Fruit fly (Drosophila melanogaster): ENCODE results near the gene CG43349.
A peak's percentile ranks its signal among the peaks of the same experiment; 100 is the strongest.

The CG43349 gene

dm6 chr2L:1150554-1150953, 49.5 kb upstream of the CG43349 start, which contains the start of the genes Tfb4 and Vps29 (continued):
- TF ChIP-seq sd (tag; optimal IDR thresholded peaks at IDR 0.05), result no peak
- TF ChIP-seq CG11398 (GFP tag; optimal IDR thresholded peaks at IDR 0.05), result peak; percentile 25
- TF ChIP-seq CG3065 (GFP tag; optimal IDR thresholded peaks at IDR 0.05), result peak; percentile 18
- TF ChIP-seq CG7928 (GFP tag; optimal IDR thresholded peaks at IDR 0.05), result no peak
- TF ChIP-seq CG6254 (GFP tag; optimal IDR thresholded peaks at IDR 0.05), result no peak
- no peak for TF ChIP-seq CG7556 (GFP tag; optimal IDR thresholded peaks at IDR 0.05)
- TF ChIP-seq gt (GFP tag; IDR thresholded peaks at IDR 0.05), result no peak
- TF ChIP-seq Atf6 (GFP tag; IDR thresholded peaks at IDR 0.05), result peak; percentile 54; the same call in 1 of the 2 replicates
- TF ChIP-seq CG7963 (GFP tag; IDR thresholded peaks at IDR 0.05; ENCODE audit: partially characterized antibody), result peak; percentile 96
- TF ChIP-seq CG4730 (GFP tag; IDR thresholded peaks at IDR 0.05), result no peak
- no peak for TF ChIP-seq schlank (tag; optimal IDR thresholded peaks at IDR 0.05)
- peak; percentile 38; the same call in 1 of the 2 replicates for TF ChIP-seq al (GFP tag; IDR thresholded peaks at IDR 0.05)
- TF ChIP-seq tin (GFP tag; optimal IDR thresholded peaks at IDR 0.05), result peak; percentile 67
- no peak for TF ChIP-seq CG8944 (GFP tag; optimal IDR thresholded peaks at IDR 0.05)
- no peak for TF ChIP-seq wdn (GFP tag; IDR thresholded peaks at IDR 0.05)
- TF ChIP-seq HmgZ (tag; optimal IDR thresholded peaks at IDR 0.05), result peak; percentile 56
- peak; percentile 41; the same call in 1 of the 2 replicates for TF ChIP-seq CG10366 (GFP tag; IDR thresholded peaks at IDR 0.05)
- peak; percentile 98 for TF ChIP-seq nerfin-2 (GFP tag; IDR thresholded peaks at IDR 0.05; ENCODE audit: partially characterized antibody)
- TF ChIP-seq Dp (GFP tag; optimal IDR thresholded peaks at IDR 0.05), result peak; percentile 65
- no peak for TF ChIP-seq yki (optimal IDR thresholded peaks at IDR 0.05)
- TF ChIP-seq CG11696 (GFP tag; IDR thresholded peaks at IDR 0.05), result no peak
- peak; percentile 55 for TF ChIP-seq chn (GFP tag; optimal IDR thresholded peaks at IDR 0.05)
- TF ChIP-seq Kr (GFP tag; optimal IDR thresholded peaks at IDR 0.05), result no peak
- TF ChIP-seq luna (GFP tag; optimal IDR thresholded peaks at IDR 0.05), result no peak
- TF ChIP-seq pros (GFP tag; optimal IDR thresholded peaks at IDR 0.05), result no peak
- no peak for TF ChIP-seq CG14667 (GFP tag; IDR thresholded peaks at IDR 0.05)
- no peak for TF ChIP-seq CG2678 (tag; optimal IDR thresholded peaks at IDR 0.05)
- TF ChIP-seq Ssrp (tag; optimal IDR thresholded peaks at IDR 0.05), result no peak
- TF ChIP-seq kay (GFP tag; optimal IDR thresholded peaks at IDR 0.05), result no peak
- no peak for TF ChIP-seq CG18262 (tag; optimal IDR thresholded peaks at IDR 0.05)
- TF ChIP-seq CG6689 (GFP tag; IDR thresholded peaks at IDR 0.05), result peak; percentile 75
- TF ChIP-seq CG18011 (GFP tag; optimal IDR thresholded peaks at IDR 0.05), result peak; percentile 37
- TF ChIP-seq trem (tag; optimal IDR thresholded peaks at IDR 0.05), result peak; percentile 61
- TF ChIP-seq CG32772 (GFP tag; IDR thresholded peaks at IDR 0.05), result peak; percentile 12; the same call in 1 of the 2 replicates
- 0 out of 3 replicates have a peak, but pooled peaks have one; percentile 14 for TF ChIP-seq tgo (GFP tag; IDR thresholded peaks at IDR 0.05)
- TF ChIP-seq Atf3 (GFP tag; optimal IDR thresholded peaks at IDR 0.05), result no peak
- no peak for TF ChIP-seq CoRest (tag; optimal IDR thresholded peaks at IDR 0.05)
- TF ChIP-seq otp (GFP tag; IDR thresholded peaks at IDR 0.05), result no peak
- no peak for TF ChIP-seq CG1647 (GFP tag; optimal IDR thresholded peaks at IDR 0.05)
- TF ChIP-seq fu2 (GFP tag; optimal IDR thresholded peaks at IDR 0.05), result peak; percentile 49
- TF ChIP-seq Sox100B (GFP tag; optimal IDR thresholded peaks at IDR 0.05), result no peak
- TF ChIP-seq CG32767 (GFP tag; IDR thresholded peaks at IDR 0.05), result no peak
- TF ChIP-seq CG18764 (GFP tag; optimal IDR thresholded peaks at IDR 0.05), result no peak
- no peak for TF ChIP-seq CG6854 (GFP tag; optimal IDR thresholded peaks at IDR 0.05)
- TF ChIP-seq dmrt11E (tag; optimal IDR thresholded peaks at IDR 0.05), result peak; percentile 11
- no peak for TF ChIP-seq CG9727 (GFP tag; optimal IDR thresholded peaks at IDR 0.05)
- TF ChIP-seq Lpt (GFP tag; optimal IDR thresholded peaks at IDR 0.05), result no peak
- TF ChIP-seq exex (tag; optimal IDR thresholded peaks at IDR 0.05), result no peak
- TF ChIP-seq CG11504 (tag; optimal IDR thresholded peaks at IDR 0.05), result no peak
- no peak for TF ChIP-seq emc (GFP tag; optimal IDR thresholded peaks at IDR 0.05)
- peak; percentile 2 for TF ChIP-seq YL-1 (GFP tag; optimal IDR thresholded peaks at IDR 0.05)
- TF ChIP-seq rib (GFP tag; IDR thresholded peaks at IDR 0.05), result peak; percentile 62; the same call in 1 of the 2 replicates

All from whole organism, embryonic.